Worm (Caenorhabditis elegans) whole organism, young adult: ENCODE data around the gene R04B3.1.

Source experiments
- C06A6.2 ChIP-seq: fragments of 200-800 bp; sonication (Bioruptor generic); conservative IDR thresholded peaks from 2 replicates; pipeline ENCODE4 v1.3.6; 2022; ENCODE audit warnings: missing genetic modification characterization, missing compliant biosample characterization
- C17E4.6 ChIP-seq: fragments of 200-800 bp; sonication (Bioruptor generic); IDR thresholded peaks from 2 replicates; pipeline ENCODE4 v1.3.6; 2022; ENCODE audit warnings: missing genetic modification reagents, missing genetic modification characterization, missing compliant biosample characterization
- F10E7.11 ChIP-seq: sonication (generic microtip); optimal IDR thresholded peaks from 2 replicates; lab custom pipeline; 2017; ENCODE audit warnings: mild to moderate bottlenecking, missing genetic modification characterization, moderate library complexity, missing compliant biosample characterization
- F22D6.2 ChIP-seq: sonication (generic microtip); optimal IDR thresholded peaks from 2 replicates; lab custom pipeline; 2016; ENCODE audit warnings: mild to moderate bottlenecking, missing genetic modification characterization, missing compliant biosample characterization
- F52B5.7 ChIP-seq: sonication (generic microtip); optimal IDR thresholded peaks from 2 replicates; lab custom pipeline; 2016; ENCODE audit warnings: mild to moderate bottlenecking, missing genetic modification characterization, missing compliant biosample characterization
- F57A8.1 ChIP-seq: fragments of 200-800 bp; sonication (Bioruptor generic); optimal IDR thresholded peaks from 2 replicates; lab custom pipeline; 2018; ENCODE audit warnings: mild to moderate bottlenecking, missing genetic modification characterization, moderate library complexity, missing compliant biosample characterization
- K12H6.12 ChIP-seq: fragments of 200-800 bp; sonication (Bioruptor generic); optimal IDR thresholded peaks from 2 replicates; lab custom pipeline; 2018; ENCODE audit warnings: mild to moderate bottlenecking, missing genetic modification characterization, missing compliant biosample characterization
- Y79H2A.3 ChIP-seq: fragments of 200-800 bp; sonication (Bioruptor generic); conservative IDR thresholded peaks from 2 replicates; pipeline ENCODE4 v1.3.6; 2022; ENCODE audit warnings: missing genetic modification reagents, missing genetic modification characterization, missing compliant biosample characterization
- attf-6 ChIP-seq: fragments of 200-800 bp; sonication (Bioruptor generic); IDR thresholded peaks from 2 replicates; pipeline ENCODE4 v1.3.6; 2022; ENCODE audit warnings: missing genetic modification reagents, missing genetic modification characterization, missing compliant biosample characterization
- ccch-3 ChIP-seq: fragments of 200-800 bp; sonication (Bioruptor generic); optimal IDR thresholded peaks from 2 replicates; lab custom pipeline; 2018; ENCODE audit warnings: mild to moderate bottlenecking, missing genetic modification characterization, missing compliant biosample characterization
- cebp-2 ChIP-seq: fragments of 200-800 bp; sonication (Bioruptor generic); IDR thresholded peaks from 2 replicates; pipeline ENCODE4 v1.3.6; 2022; ENCODE audit warnings: missing genetic modification characterization, missing compliant biosample characterization
- ceh-27 ChIP-seq: fragments of 200-800 bp; sonication (Bioruptor generic); optimal IDR thresholded peaks from 2 replicates; lab custom pipeline; 2018; ENCODE audit warnings: mild to moderate bottlenecking, missing genetic modification characterization, moderate library complexity, missing compliant biosample characterization
- ceh-40 ChIP-seq: fragments of 200-800 bp; sonication (Bioruptor generic); IDR thresholded peaks from 2 replicates; pipeline ENCODE4 v1.3.6; 2022; ENCODE audit warnings: missing genetic modification characterization, missing compliant biosample characterization
- ceh-58 ChIP-seq: fragments of 200-800 bp; sonication (Bioruptor generic); IDR thresholded peaks from 2 replicates; pipeline ENCODE4 v1.3.6; 2022; ENCODE audit warnings: missing genetic modification characterization, missing compliant biosample characterization
- chd-7 ChIP-seq: sonication (generic microtip); optimal IDR thresholded peaks from 2 replicates; lab custom pipeline; 2016; ENCODE audit warnings: mild to moderate bottlenecking, missing genetic modification characterization, moderate library complexity, missing compliant biosample characterization
- die-1 ChIP-seq: sonication (generic microtip); optimal IDR thresholded peaks from 2 replicates; lab custom pipeline; 2016; ENCODE audit warnings: missing genotype, mild to moderate bottlenecking, missing genetic modification characterization, missing compliant biosample characterization
- dox-1 ChIP-seq: fragments of 200-800 bp; sonication (Bioruptor generic); IDR thresholded peaks from 2 replicates; pipeline ENCODE4 v1.3.6; 2022; ENCODE audit warnings: missing genetic modification reagents, missing genetic modification characterization, missing compliant biosample characterization
- efl-1 ChIP-seq: fragments of 150-350 bp; optimal IDR thresholded peaks from 2 replicates; lab custom pipeline; 2014; ENCODE audit warnings: missing biosample characterization, missing genetic modification reagents, missing genetic modification characterization
- egl-44 ChIP-seq: fragments of 200-800 bp; sonication (Bioruptor generic); IDR thresholded peaks from 2 replicates; pipeline ENCODE4 v1.3.6; 2022; ENCODE audit warnings: missing genetic modification reagents, missing genetic modification characterization, missing compliant biosample characterization
- egrh-3 ChIP-seq: fragments of 200-800 bp; sonication (Bioruptor generic); IDR thresholded peaks from 2 replicates; pipeline ENCODE4 v1.3.6; 2022; ENCODE audit warnings: missing genetic modification reagents, missing genetic modification characterization, missing compliant biosample characterization
- gei-17 ChIP-seq: fragments of 200-800 bp; sonication (Bioruptor generic); optimal IDR thresholded peaks from 2 replicates; lab custom pipeline; 2018; ENCODE audit warnings: mild to moderate bottlenecking, missing genetic modification characterization, missing compliant biosample characterization
- hlh-26 ChIP-seq: fragments of 200-800 bp; sonication (Bioruptor generic); conservative IDR thresholded peaks from 2 replicates; pipeline ENCODE4 v1.3.6; 2022; ENCODE audit warnings: missing genetic modification reagents, missing genetic modification characterization, missing compliant biosample characterization
- hmg-1.2 ChIP-seq: fragments of 200-800 bp; sonication (Bioruptor generic); IDR thresholded peaks from 2 replicates; pipeline ENCODE4 v1.3.6; 2022; ENCODE audit warnings: missing genetic modification reagents, missing genetic modification characterization, missing compliant biosample characterization
- lag-1 ChIP-seq: fragments of 200-800 bp; sonication (Bioruptor generic); IDR thresholded peaks from 2 replicates; pipeline ENCODE4 v1.3.6; 2022; ENCODE audit warnings: missing genetic modification reagents, missing genetic modification characterization, missing compliant biosample characterization
- let-526 ChIP-seq: fragments of 200-800 bp; sonication (Bioruptor generic); IDR thresholded peaks from 2 replicates; pipeline ENCODE4 v1.3.6; 2022; ENCODE audit warnings: missing genetic modification reagents, missing genetic modification characterization, missing compliant biosample characterization
- let-607 ChIP-seq, 2 experiments: fragments of 200-800 bp in 1 of 2; sonication (Bioruptor generic) in 1 of 2; sonication (generic microtip) in 1 of 2; optimal IDR thresholded peaks; 2 replicates each; lab custom pipeline; 2016 to 2018; ENCODE audit warnings: mild to moderate bottlenecking in 2 of 2, missing compliant biosample characterization in 2 of 2, missing genetic modification characterization in 2 of 2, moderate library complexity in 2 of 2, missing genotype in 1 of 2
- lin-40 ChIP-seq: sonication (generic microtip); optimal IDR thresholded peaks from 2 replicates; lab custom pipeline; 2016; ENCODE audit warnings: missing genetic modification characterization, mild to moderate bottlenecking, missing compliant biosample characterization, missing genotype, missing genetic modification reagents
- lsy-27 ChIP-seq: sonication (generic microtip); optimal IDR thresholded peaks from 2 replicates; lab custom pipeline; 2017; ENCODE audit warnings: missing genetic modification characterization, mild to moderate bottlenecking, missing compliant biosample characterization, antibody characterized with exemption, missing genotype, borderline replicate concordance; ENCODE audit not compliant: insufficient read depth
- mcd-1 ChIP-seq: fragments of 200-800 bp; sonication (Bioruptor generic); IDR thresholded peaks from 2 replicates; pipeline ENCODE4 v1.3.6; 2022; ENCODE audit warnings: missing genetic modification reagents, missing genetic modification characterization, missing compliant biosample characterization
- nfya-2 ChIP-seq: fragments of 200-800 bp; sonication (Bioruptor generic); IDR thresholded peaks from 2 replicates; pipeline ENCODE4 v1.3.6; 2022; ENCODE audit warnings: missing genetic modification reagents, missing genetic modification characterization, missing compliant biosample characterization
- nhr-120 ChIP-seq: fragments of 200-800 bp; sonication (Bioruptor generic); IDR thresholded peaks from 2 replicates; pipeline ENCODE4 v1.3.6; 2022; ENCODE audit warnings: missing genetic modification characterization, missing compliant biosample characterization
- nhr-80 ChIP-seq: sonication (generic microtip); optimal IDR thresholded peaks from 2 replicates; lab custom pipeline; 2016; ENCODE audit warnings: missing genetic modification characterization, missing compliant biosample characterization
- pha-4 ChIP-seq: fragments of 150-350 bp; sonication (generic microtip); optimal IDR thresholded peaks from 2 replicates; lab custom pipeline; 2014; ENCODE audit warnings: missing biosample characterization, missing genetic modification reagents, missing genetic modification characterization
- rec-8 ChIP-seq, 2 experiments: sonication (generic microtip); optimal IDR thresholded peaks; 2 replicates each; lab custom pipeline; 2016; ENCODE audit warnings: mild to moderate bottlenecking in 2 of 2, missing genetic modification characterization in 2 of 2, missing genetic modification reagents in 2 of 2, missing genotype in 2 of 2, missing biosample characterization in 1 of 2, missing compliant biosample characterization in 1 of 2, moderate library complexity in 1 of 2
- snpc-1.3 ChIP-seq: sonication (generic microtip); optimal IDR thresholded peaks from 2 replicates; lab custom pipeline; 2017; ENCODE audit warnings: missing genetic modification characterization, mild to moderate bottlenecking, missing compliant biosample characterization, antibody characterized with exemption, moderate library complexity, missing genotype, missing genetic modification reagents; ENCODE audit not compliant: insufficient read depth
- snpc-4 ChIP-seq, 5 experiments: fragments of 150-350 bp in 1 of 5; sonication (generic microtip) in 4 of 5; optimal IDR thresholded peaks; 2 replicates each; lab custom pipeline; 2014 to 2018; ENCODE audit warnings: missing genetic modification characterization in 5 of 5, missing biosample characterization in 3 of 5, antibody characterized with exemption in 2 of 5, mild to moderate bottlenecking in 2 of 5, missing compliant biosample characterization in 2 of 5, missing genotype in 2 of 5, moderate library complexity in 2 of 5, missing genetic modification reagents in 1 of 5
- somi-1 ChIP-seq: fragments of 200-800 bp; sonication (Bioruptor generic); optimal IDR thresholded peaks from 2 replicates; lab custom pipeline; 2018; ENCODE audit warnings: mild to moderate bottlenecking, missing genetic modification characterization, missing compliant biosample characterization
- unc-62 ChIP-seq: fragments of 150-350 bp; optimal IDR thresholded peaks from 2 replicates; lab custom pipeline; 2014; ENCODE audit warnings: missing biosample characterization, missing genetic modification reagents, missing genetic modification characterization
- xnd-1 ChIP-seq: sonication (generic microtip); optimal IDR thresholded peaks from 2 replicates; lab custom pipeline; 2016; ENCODE audit warnings: missing genotype, missing genetic modification reagents, missing genetic modification characterization, missing compliant biosample characterization
- zfh-2 ChIP-seq: fragments of 200-800 bp; sonication (Bioruptor generic); conservative IDR thresholded peaks from 2 replicates; pipeline ENCODE4 v1.3.6; 2022; ENCODE audit warnings: missing genetic modification reagents, missing genetic modification characterization, missing compliant biosample characterization
- ztf-18 ChIP-seq: sonication (generic microtip); optimal IDR thresholded peaks from 2 replicates; lab custom pipeline; 2016; ENCODE audit warnings: missing genotype, mild to moderate bottlenecking, missing genetic modification characterization, missing compliant biosample characterization
- ztf-25 ChIP-seq: fragments of 200-800 bp; sonication (Bioruptor generic); IDR thresholded peaks from 2 replicates; pipeline ENCODE4 v1.3.6; 2022; ENCODE audit warnings: missing genetic modification reagents, missing genetic modification characterization, missing compliant biosample characterization
- ztf-26 ChIP-seq: sonication (generic microtip); optimal IDR thresholded peaks from 2 replicates; lab custom pipeline; 2017; ENCODE audit warnings: missing genetic modification characterization, missing compliant biosample characterization
- ztf-6 ChIP-seq: fragments of 200-800 bp; sonication (Bioruptor generic); IDR thresholded peaks from 2 replicates; pipeline ENCODE4 v1.3.6; 2022; ENCODE audit warnings: missing genetic modification reagents, missing genetic modification characterization, missing compliant biosample characterization

Gene R04B3.1

ce11 chrX:2495865-2496314 is 24.7 kb upstream of the R04B3.1 start, which contains the start of gene rabr-1:
Gene rabr-1 (plus strand): TSS chrX:2496180.
- TF ChIP-seq hlh-26 (GFP tag; lab: Robert Waterston, UW) (no peak), nhr-120 (no peak), ceh-27 (GFP tag; lab: Kevin White, UChicago) (no peak), lag-1 (GFP tag; lab: Robert Waterston, UW) (no peak), zfh-2 (GFP tag; lab: Robert Waterston, UW) (peak; percentile 89), egrh-3 (GFP tag; lab: Robert Waterston, UW) (peak; percentile 49; the same call in 1 of the 2 replicates), let-607 (tag; optimal IDR thresholded peaks at IDR 0.05; lab: Kevin White, UChicago) (no peak), dox-1 (GFP tag; lab: Robert Waterston, UW) (peak; percentile 71), K12H6.12 (tag; lab: Kevin White, UChicago) (peak; percentile 23), lsy-27 (tag; lab: Kevin White, UChicago) (no peak), rec-8 (tag; optimal IDR thresholded peaks at IDR 0.05; lab: Kevin White, UChicago) (no peak), snpc-4 (GFP tag; optimal IDR thresholded peaks at IDR 0.05; lab: Kevin White, UChicago) (no peak), snpc-4 (tag; optimal IDR thresholded peaks at IDR 0.05; lab: Kevin White, UChicago) (peak in 1 of 4 experiments; percentile 31), lin-40 (tag; lab: Kevin White, UChicago) (peak; percentile 4), pha-4 (tag; lab: Kevin White, UChicago) (no peak), cebp-2 (GFP tag; lab: Robert Waterston, UW) (no peak), ceh-40 (GFP tag; lab: Robert Waterston, UW) (no peak), gei-17 (GFP tag; lab: Kevin White, UChicago) (peak; percentile 14), C06A6.2 (GFP tag; lab: Robert Waterston, UW) (0 out of 2 replicates have a peak, but pooled peaks have one; percentile 31), ztf-18 (no peak), xnd-1 (tag; lab: Kevin White, UChicago) (no peak), somi-1 (peak; percentile 28), hmg-1.2 (GFP tag; lab: Robert Waterston, UW) (peak; percentile 43; the same call in 1 of the 2 replicates), C17E4.6 (GFP tag; lab: Robert Waterston, UW) (no peak), ztf-26 (peak; percentile 67), F22D6.2 (tag; lab: Kevin White, UChicago) (no peak), attf-6 (no peak), ztf-6 (GFP tag; lab: Robert Waterston, UW) (no peak), ceh-58 (GFP tag; lab: Robert Waterston, UW) (no peak), unc-62 (GFP tag; lab: Kevin White, UChicago) (no peak), chd-7 (tag; lab: Kevin White, UChicago) (peak; percentile 44), egl-44 (GFP tag; lab: Robert Waterston, UW) (no peak), nfya-2 (GFP tag; lab: Robert Waterston, UW) (no peak), efl-1 (GFP tag; lab: Kevin White, UChicago) (no peak), F10E7.11 (tag; lab: Kevin White, UChicago) (peak; percentile 22), F52B5.7 (tag; lab: Kevin White, UChicago) (no peak), mcd-1 (GFP tag; lab: Robert Waterston, UW) (0 out of 2 replicates have a peak, but pooled peaks have one; percentile 24), ztf-25 (GFP tag; lab: Robert Waterston, UW) (no peak), snpc-1.3 (tag; lab: Kevin White, UChicago) (no peak), nhr-80 (tag; lab: Kevin White, UChicago) (peak; percentile 24), Y79H2A.3 (GFP tag; lab: Robert Waterston, UW) (no peak), ccch-3 (GFP tag; lab: Kevin White, UChicago) (no peak), die-1 (tag; lab: Kevin White, UChicago) (no peak), let-526 (no peak), F57A8.1 (GFP tag; lab: Kevin White, UChicago) (no peak)
